Worm (Caenorhabditis elegans) whole organism, late embryonic: ENCODE results near the gene wrn-1.

Experiments
- che-1 ChIP-seq: sonication (generic microtip); optimal IDR thresholded peaks from 2 replicates; lab custom pipeline; 2016; ENCODE audit warnings: mild to moderate bottlenecking, missing genetic modification characterization, missing compliant biosample characterization
- hlh-6 ChIP-seq: sonication (generic microtip); optimal IDR thresholded peaks from 2 replicates; lab custom pipeline; 2016; ENCODE audit warnings: missing genotype, missing genetic modification characterization, missing compliant biosample characterization

ce11 chrII:6598050-6598449 is 43.3 kb downstream of the wrn-1 start, which contains the start of gene dnj-8:
- TF ChIP-seq hlh-6 (tag; lab: Kevin White, UChicago) (no peak), che-1 (tag; lab: Kevin White, UChicago) (no peak)
